Fruit fly (Drosophila melanogaster): ENCODE measurements around the gene Pi4KIIIalpha.
A peak's percentile ranks its signal among the peaks of the same experiment; 100 is the strongest.

Pi4KIIIalpha gene

DNA sequence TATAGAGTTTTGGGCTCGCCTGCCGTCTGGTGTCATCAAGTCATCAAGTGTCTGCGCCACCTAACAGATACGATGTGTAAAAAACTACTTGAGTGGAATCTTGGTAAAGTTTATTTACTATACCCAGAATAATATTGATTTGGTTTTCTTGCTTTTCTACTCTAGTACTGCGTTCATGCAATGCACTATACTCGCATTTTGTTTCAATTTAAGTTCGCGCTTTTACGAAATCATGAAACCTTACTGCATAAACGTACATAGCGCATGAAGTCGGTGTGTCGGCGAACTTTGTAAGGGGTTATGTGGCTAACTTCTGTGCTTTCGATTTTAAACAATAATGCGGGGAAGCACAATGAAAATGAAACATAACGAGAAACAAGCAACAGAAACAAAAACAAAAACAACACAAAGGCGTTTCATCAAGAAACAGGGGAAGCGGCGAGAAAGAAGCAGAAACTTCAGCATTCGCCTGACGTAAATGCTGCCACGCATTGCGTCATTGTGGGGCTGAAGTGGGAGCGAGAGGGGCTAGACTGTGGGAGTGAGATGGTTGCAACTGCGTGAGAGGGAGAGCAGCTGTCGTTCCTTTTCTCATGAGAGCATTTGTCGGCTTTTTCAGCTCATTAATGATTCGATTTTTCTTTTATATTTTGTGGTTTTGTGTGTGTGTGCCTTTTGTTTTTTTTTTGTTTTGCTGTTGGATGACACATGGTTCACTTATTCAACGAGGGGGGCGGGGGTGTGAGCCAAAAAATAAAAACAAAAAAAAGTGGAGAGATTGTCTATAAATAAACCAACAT, 27.7 kb downstream of the Pi4KIIIalpha start:
- TF ChIP-seq Dll (optimal IDR thresholded peaks at IDR 0.05), result peak; percentile 7
- TF ChIP-seq EcR (GFP tag; optimal IDR thresholded peaks at IDR 0.05), result no peak

- TF ChIP-seq psq (optimal IDR thresholded peaks at IDR 0.05) (no peak), pan (optimal IDR thresholded peaks at IDR 0.05) (no peak), usp (GFP tag; optimal IDR thresholded peaks at IDR 0.05) (no peak), EcR (GFP tag; optimal IDR thresholded peaks at IDR 0.05) (no peak), CG8478 (optimal IDR thresholded peaks at IDR 0.05) (no peak), Dll (optimal IDR thresholded peaks at IDR 0.05) (no peak)
These were observed 29.1 kb downstream of the Pi4KIIIalpha start for dm6 chrX:2653533-2654296.

DNA sequence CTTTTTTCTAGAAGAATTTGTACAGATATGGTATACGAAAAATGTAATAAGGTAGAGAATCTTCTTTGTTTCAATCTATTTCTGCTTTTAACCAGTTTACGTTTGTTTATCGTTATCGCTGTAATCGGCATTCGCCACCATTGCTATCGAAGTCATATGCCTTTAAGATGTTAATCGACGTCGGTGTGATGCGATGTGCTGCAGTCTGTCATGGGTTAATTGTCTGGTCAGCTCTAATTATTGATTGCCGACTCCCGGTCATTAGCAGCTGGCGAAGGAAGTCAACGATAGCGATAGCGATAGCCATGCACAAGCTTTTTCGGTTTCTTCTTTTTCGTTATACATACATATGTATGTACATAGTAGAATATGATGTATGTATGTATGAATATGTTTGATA, 30.9 kb downstream of the Pi4KIIIalpha start:
- TF ChIP-seq CG8478 (optimal IDR thresholded peaks at IDR 0.05), result no peak
- TF ChIP-seq usp (GFP tag; optimal IDR thresholded peaks at IDR 0.05), result no peak
- no peak for TF ChIP-seq EcR (GFP tag; optimal IDR thresholded peaks at IDR 0.05)
- no peak for TF ChIP-seq psq (optimal IDR thresholded peaks at IDR 0.05)
- TF ChIP-seq Dll (optimal IDR thresholded peaks at IDR 0.05), result no peak
- TF ChIP-seq pan (optimal IDR thresholded peaks at IDR 0.05), result no peak

DNA sequence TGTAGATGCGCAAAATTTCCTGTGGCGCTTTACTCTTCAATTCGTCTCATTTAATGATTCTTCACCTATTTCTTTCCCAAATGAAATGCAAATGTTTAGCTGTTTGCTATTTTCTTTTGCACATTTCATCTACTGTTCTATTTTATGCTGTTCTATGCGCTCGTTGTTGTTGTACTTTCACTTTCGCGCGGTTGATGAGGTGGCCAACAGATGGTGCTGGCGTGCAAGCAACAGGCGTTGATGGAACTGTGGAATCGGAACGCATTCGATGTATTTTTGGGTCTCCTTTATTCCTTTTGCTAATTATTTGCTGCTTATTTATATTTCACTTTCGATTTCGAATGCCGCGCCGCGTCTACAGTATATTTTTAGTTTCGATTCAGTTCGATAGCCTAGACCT, 31.4 kb downstream of the Pi4KIIIalpha start:
- TF ChIP-seq usp (GFP tag; optimal IDR thresholded peaks at IDR 0.05) (no peak), CG8478 (optimal IDR thresholded peaks at IDR 0.05) (no peak), Dll (optimal IDR thresholded peaks at IDR 0.05) (no peak), pan (optimal IDR thresholded peaks at IDR 0.05) (no peak), psq (optimal IDR thresholded peaks at IDR 0.05) (no peak), EcR (GFP tag; optimal IDR thresholded peaks at IDR 0.05) (no peak)

- TF ChIP-seq psq (optimal IDR thresholded peaks at IDR 0.05), result no peak
These were observed 32.6 kb downstream of the Pi4KIIIalpha start for dm6 chrX:2657220-2657619.

DNA sequence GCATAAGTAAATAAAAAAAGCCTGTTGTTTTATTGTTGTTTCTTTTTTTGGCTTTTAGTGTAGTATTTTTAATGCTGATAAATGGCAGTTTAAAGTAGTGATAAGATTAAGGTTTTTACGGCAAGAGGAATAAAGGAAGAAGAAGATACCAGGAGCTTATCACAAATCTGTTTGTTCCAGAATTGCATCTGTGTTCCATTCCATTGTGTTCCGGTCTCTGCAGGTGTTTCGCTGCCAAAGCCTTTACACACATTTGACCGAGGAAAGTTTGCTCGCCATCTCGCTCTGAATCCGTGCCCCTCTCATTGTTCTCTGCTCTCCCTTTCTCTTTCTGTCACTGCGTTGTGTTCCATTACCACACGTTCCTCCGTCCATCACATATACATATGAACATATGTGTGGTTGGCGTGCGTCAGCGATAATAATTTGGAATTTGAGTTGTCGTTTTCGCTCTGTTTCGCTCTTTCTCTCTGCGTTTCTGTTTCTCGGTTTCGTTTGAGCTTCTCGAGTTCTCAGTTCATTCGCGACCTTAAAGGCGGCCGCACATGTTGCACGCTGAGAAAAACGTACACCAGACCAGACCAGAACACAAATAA, 33.8 kb downstream of the Pi4KIIIalpha start:
- TF ChIP-seq CG8478 (optimal IDR thresholded peaks at IDR 0.05), result no peak
- TF ChIP-seq psq (optimal IDR thresholded peaks at IDR 0.05), result no peak
- no peak for TF ChIP-seq pan (optimal IDR thresholded peaks at IDR 0.05)

- TF ChIP-seq pan (optimal IDR thresholded peaks at IDR 0.05), result no peak
- no peak for TF ChIP-seq psq (optimal IDR thresholded peaks at IDR 0.05)
- TF ChIP-seq CG8478 (optimal IDR thresholded peaks at IDR 0.05), result no peak
- no peak for TF ChIP-seq EcR (GFP tag; optimal IDR thresholded peaks at IDR 0.05)
- no peak for TF ChIP-seq Dll (optimal IDR thresholded peaks at IDR 0.05)
- TF ChIP-seq usp (GFP tag; optimal IDR thresholded peaks at IDR 0.05), result no peak
These were observed 34.9 kb downstream of the Pi4KIIIalpha start for dm6 chrX:2659430-2660075.

DNA sequence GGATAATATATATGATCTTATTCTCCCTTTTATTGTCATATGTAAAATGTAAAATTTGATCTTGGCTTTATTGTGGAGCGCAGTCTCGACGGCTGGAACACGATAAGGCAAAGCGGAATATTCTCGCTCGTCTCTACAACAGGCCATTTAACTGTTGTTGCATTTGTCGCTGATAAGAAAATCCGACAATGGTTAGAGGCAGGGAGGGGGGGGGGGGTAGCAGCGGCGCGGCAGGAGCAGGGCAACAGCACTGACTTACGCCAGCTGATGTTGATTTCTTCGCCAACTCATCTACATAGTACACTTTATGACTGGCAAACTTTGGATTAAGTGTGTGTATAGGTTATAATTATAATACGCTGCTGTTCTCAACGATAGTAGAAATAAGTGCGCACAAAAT, 37.2 kb downstream of the Pi4KIIIalpha start:
- TF ChIP-seq usp (GFP tag; optimal IDR thresholded peaks at IDR 0.05) (no peak), pan (optimal IDR thresholded peaks at IDR 0.05) (no peak), psq (optimal IDR thresholded peaks at IDR 0.05) (no peak), EcR (GFP tag; optimal IDR thresholded peaks at IDR 0.05) (no peak), CG8478 (optimal IDR thresholded peaks at IDR 0.05) (no peak), Dll (optimal IDR thresholded peaks at IDR 0.05) (no peak)

DNA sequence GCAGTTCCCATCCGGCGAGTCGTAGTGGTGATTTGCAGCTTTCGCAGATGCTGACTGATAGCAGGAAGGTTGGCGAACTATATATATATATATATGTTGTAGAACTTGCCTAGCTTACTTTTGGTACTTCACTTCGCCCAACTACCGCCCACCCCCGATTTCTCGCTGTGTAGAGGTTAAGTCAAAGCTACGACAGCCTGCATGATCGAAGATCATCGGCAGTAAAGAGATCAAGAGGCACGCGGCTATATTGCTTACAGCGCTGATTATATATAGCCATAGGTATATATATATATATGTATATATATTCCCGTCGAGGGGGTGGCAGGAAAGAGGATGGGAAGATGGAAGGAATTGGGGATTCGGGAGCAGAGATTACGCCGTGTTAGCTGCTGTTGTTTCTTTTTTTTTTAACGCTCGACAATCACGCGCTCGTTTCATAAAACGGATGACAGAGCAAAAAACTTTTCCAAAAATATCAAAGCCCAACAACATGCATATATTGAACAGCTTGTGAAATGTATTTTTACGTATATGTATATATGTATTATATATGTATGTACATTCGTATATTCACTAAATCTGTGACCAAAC, 38.0 kb downstream of the Pi4KIIIalpha start:
- TF ChIP-seq psq (optimal IDR thresholded peaks at IDR 0.05), result no peak

dm6 chrX:2663416-2663815, 38.8 kb downstream of the Pi4KIIIalpha start:
- no peak for TF ChIP-seq usp (GFP tag; optimal IDR thresholded peaks at IDR 0.05)
- no peak for TF ChIP-seq Dll (optimal IDR thresholded peaks at IDR 0.05)
- no peak for TF ChIP-seq psq (optimal IDR thresholded peaks at IDR 0.05)
- no peak for TF ChIP-seq EcR (GFP tag; optimal IDR thresholded peaks at IDR 0.05)
- no peak for TF ChIP-seq pan (optimal IDR thresholded peaks at IDR 0.05)
- no peak for TF ChIP-seq CG8478 (optimal IDR thresholded peaks at IDR 0.05)

DNA sequence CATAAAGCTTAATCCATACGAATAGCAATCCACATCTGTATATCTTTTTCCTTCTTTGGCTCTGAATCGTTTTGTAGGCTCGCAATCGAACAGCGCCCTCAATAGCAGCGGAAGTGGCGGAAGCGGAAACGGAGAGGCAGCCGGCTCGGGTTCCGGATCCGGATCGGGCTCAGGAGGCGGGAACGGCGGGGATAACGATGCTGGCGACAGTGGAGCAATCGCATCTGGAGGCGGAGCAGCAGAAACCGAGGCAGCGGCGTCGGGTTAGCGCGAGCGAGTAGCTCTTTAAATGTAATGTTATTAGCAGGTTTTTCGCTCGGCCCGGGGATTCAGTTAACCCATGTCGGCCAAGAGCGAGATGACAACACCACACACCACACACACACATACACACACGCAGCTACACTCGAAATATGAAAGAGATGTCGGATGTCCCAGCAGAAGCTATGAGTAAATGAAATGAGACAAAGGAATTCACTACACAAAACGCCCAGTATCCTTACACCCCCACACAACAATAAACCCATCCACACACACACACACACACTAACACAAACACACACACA, 52.5 kb downstream of the Pi4KIIIalpha start:
- no peak for TF ChIP-seq CG8478 (optimal IDR thresholded peaks at IDR 0.05)
- no peak for TF ChIP-seq usp (GFP tag; optimal IDR thresholded peaks at IDR 0.05)
- no peak for TF ChIP-seq psq (optimal IDR thresholded peaks at IDR 0.05)
- TF ChIP-seq pan (optimal IDR thresholded peaks at IDR 0.05), result no peak
- TF ChIP-seq EcR (GFP tag; optimal IDR thresholded peaks at IDR 0.05), result no peak
- TF ChIP-seq Dll (optimal IDR thresholded peaks at IDR 0.05), result no peak

DNA sequence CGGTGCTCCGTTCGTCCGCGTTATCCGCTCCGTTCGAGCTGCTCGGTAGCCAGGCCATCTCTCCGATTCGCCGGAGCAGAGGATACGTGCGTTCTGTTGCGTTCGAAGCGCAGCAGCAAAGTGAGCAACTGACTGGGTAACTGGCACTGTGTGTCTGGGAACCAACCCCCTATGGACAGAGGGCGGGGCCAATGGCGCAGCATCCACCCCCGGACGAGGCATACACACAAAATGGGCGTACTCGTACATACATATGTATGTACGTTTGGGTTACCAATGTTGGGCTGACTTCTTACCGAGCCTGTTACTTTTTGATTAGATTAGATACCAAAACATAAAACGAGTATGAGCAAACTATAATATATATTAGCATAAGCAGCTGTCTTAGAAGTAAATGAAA, 57.0 kb downstream of the Pi4KIIIalpha start, which contains the start of gene HLH3B:
Gene HLH3B (minus strand): TSS at position 123 of the 400 bp plus-strand sequence.
- no peak for TF ChIP-seq usp (GFP tag; optimal IDR thresholded peaks at IDR 0.05)
- no peak for TF ChIP-seq psq (optimal IDR thresholded peaks at IDR 0.05)
- no peak for TF ChIP-seq Dll (optimal IDR thresholded peaks at IDR 0.05)
- TF ChIP-seq EcR (GFP tag; optimal IDR thresholded peaks at IDR 0.05), result no peak
- TF ChIP-seq CG8478 (optimal IDR thresholded peaks at IDR 0.05), result no peak
- no peak for TF ChIP-seq pan (optimal IDR thresholded peaks at IDR 0.05)

Measured in whole organism.